Fruit fly (Drosophila melanogaster): ENCODE data around the gene CG33645.

Gene CG33645

DNA sequence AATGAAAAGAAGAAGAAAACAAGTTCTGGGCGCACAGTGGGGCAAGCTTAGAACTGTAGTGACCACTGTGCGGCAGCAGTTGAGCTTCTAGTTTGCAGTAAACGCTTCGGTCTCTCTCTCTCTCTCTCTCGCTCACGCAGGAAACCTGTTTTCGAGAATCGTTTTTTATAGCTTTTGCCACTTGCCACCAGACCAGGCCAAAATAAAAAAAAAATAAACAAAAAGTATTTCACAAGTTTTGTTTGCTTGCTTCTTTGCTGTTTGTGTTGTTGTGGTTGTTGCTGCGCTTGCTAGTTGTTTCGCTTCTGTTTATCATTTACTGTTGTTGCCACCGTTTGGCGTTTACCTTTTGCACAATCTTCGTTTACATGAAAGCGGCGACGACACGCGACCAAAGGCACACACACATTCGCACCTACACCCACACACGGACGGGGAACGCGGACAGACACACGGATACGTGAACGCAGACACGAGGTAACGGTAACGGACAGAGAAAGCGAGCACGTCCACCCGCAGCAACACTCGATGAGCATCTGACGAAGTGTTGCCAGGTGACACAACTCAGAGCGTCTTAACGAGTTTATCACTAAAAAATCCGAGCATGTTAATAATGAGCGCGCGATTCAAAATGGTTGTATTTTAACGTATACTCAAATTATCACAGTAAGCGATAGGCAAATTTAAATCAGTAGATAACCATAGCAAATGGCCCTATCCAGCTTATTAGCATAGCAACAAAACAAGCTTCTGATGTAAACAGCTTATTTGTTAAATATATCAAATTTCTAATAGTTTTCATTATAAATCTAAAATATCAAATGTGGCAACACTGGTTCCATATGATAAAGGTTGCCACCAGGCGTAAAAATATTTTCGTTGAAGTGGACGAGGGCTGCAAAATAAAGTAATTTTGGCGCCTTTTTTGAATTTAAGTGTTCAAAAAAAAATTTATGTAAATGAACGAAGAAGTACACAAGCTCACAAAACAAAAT lies 16.5 kb downstream of the CG33645 start, which contains the start of gene B4 (continued):
- peak; percentile 79 for TF ChIP-seq MTF-1 (GFP tag; optimal IDR thresholded peaks at IDR 0.05; ENCODE audit: borderline replicate concordance)
- no peak for TF ChIP-seq PHDP (tag; optimal IDR thresholded peaks at IDR 0.05)
- TF ChIP-seq CG7357 (GFP tag; IDR thresholded peaks at IDR 0.05): no peak
- no peak for TF ChIP-seq dmrt11E (tag; optimal IDR thresholded peaks at IDR 0.05)
- peak; percentile 8 for TF ChIP-seq CG12236 (GFP tag; optimal IDR thresholded peaks at IDR 0.05)
- TF ChIP-seq CG6689 (GFP tag; IDR thresholded peaks at IDR 0.05): no peak
- 0 out of 3 replicates have a peak, but pooled peaks have one; percentile 31 for TF ChIP-seq knrl (GFP tag; IDR thresholded peaks at IDR 0.05; ENCODE audit: partially characterized antibody)
- TF ChIP-seq CG3065 (GFP tag; optimal IDR thresholded peaks at IDR 0.05): no peak
- TF ChIP-seq crol (GFP tag; IDR thresholded peaks at IDR 0.05): peak; percentile 1; the same call in 1 of the 2 replicates
- no peak for TF ChIP-seq CG6272 (GFP tag; IDR thresholded peaks at IDR 0.05)
- peak; percentile 16 for TF ChIP-seq CG1233 (GFP tag; optimal IDR thresholded peaks at IDR 0.05)
- peak; percentile 93 for TF ChIP-seq gro (GFP tag; optimal IDR thresholded peaks at IDR 0.05)
- TF ChIP-seq Ptx1 (GFP tag; IDR thresholded peaks at IDR 0.05): no peak
- TF ChIP-seq Dip2 (GFP tag; IDR thresholded peaks at IDR 0.05): no peak
- TF ChIP-seq abd-A (tag; optimal IDR thresholded peaks at IDR 0.05): no peak
- peak; percentile 72; the same call in 2 of the 3 replicates for TF ChIP-seq Opbp (GFP tag; IDR thresholded peaks at IDR 0.05; ENCODE audit: partially characterized antibody)
- TF ChIP-seq ems (GFP tag; optimal IDR thresholded peaks at IDR 0.05): no peak
- TF ChIP-seq CG43689 (GFP tag; IDR thresholded peaks at IDR 0.05): no peak; the same call in 1 of the 2 replicates
- peak; percentile 91 for TF ChIP-seq cwo (GFP tag; optimal IDR thresholded peaks at IDR 0.05)
- no peak for TF ChIP-seq fd102C (GFP tag; optimal IDR thresholded peaks at IDR 0.05)
- TF ChIP-seq btn (GFP tag; optimal IDR thresholded peaks at IDR 0.05): peak; percentile 7
- no peak for TF ChIP-seq Scr (GFP tag; IDR thresholded peaks at IDR 0.05; ENCODE audit: partially characterized antibody)
- TF ChIP-seq CG18599 (GFP tag; optimal IDR thresholded peaks at IDR 0.05): peak; percentile 29
- no peak for TF ChIP-seq pum (GFP tag; optimal IDR thresholded peaks at IDR 0.05)
- TF ChIP-seq CG5180 (GFP tag; optimal IDR thresholded peaks at IDR 0.05): peak; percentile 68
- TF ChIP-seq CG32532 (GFP tag; IDR thresholded peaks at IDR 0.05): peak; percentile 42
- TF ChIP-seq peb (GFP tag; IDR thresholded peaks at IDR 0.05): no peak
- no peak for TF ChIP-seq Bdp1 (GFP tag; optimal IDR thresholded peaks at IDR 0.05)
- no peak for TF ChIP-seq CG10959 (GFP tag; IDR thresholded peaks at IDR 0.05)
- TF ChIP-seq CG33213 (GFP tag; optimal IDR thresholded peaks at IDR 0.05): peak; percentile 10
- no peak for TF ChIP-seq CG16863 (GFP tag; optimal IDR thresholded peaks at IDR 0.05)
- no peak for TF ChIP-seq kay (GFP tag; optimal IDR thresholded peaks at IDR 0.05)
- no peak for TF ChIP-seq chn (GFP tag; optimal IDR thresholded peaks at IDR 0.05)
- TF ChIP-seq CG6765 (GFP tag; optimal IDR thresholded peaks at IDR 0.05): peak; percentile 65
- TF ChIP-seq CG9876 (GFP tag; optimal IDR thresholded peaks at IDR 0.05): no peak
- TF ChIP-seq CG6254 (GFP tag; optimal IDR thresholded peaks at IDR 0.05): no peak
- no peak for TF ChIP-seq D (optimal IDR thresholded peaks at IDR 0.05)
- TF ChIP-seq D (GFP tag; optimal IDR thresholded peaks at IDR 0.05): peak; percentile 42
- peak; percentile 19 for TF ChIP-seq CG4328 (GFP tag; optimal IDR thresholded peaks at IDR 0.05)
- TF ChIP-seq CG15479 (GFP tag; optimal IDR thresholded peaks at IDR 0.05): peak; percentile 53
- no peak for TF ChIP-seq CG17612 (GFP tag; IDR thresholded peaks at IDR 0.05)
- TF ChIP-seq CG11456 (GFP tag; IDR thresholded peaks at IDR 0.05): no peak
- peak; percentile 66 for TF ChIP-seq bbx (GFP tag; IDR thresholded peaks at IDR 0.05; ENCODE audit: partially characterized antibody)
- TF ChIP-seq CG16813 (GFP tag; IDR thresholded peaks at IDR 0.05; ENCODE audit: partially characterized antibody): no peak
- peak; percentile 89 for TF ChIP-seq mirr (GFP tag; optimal IDR thresholded peaks at IDR 0.05)
- peak; percentile 45 for TF ChIP-seq her (GFP tag; optimal IDR thresholded peaks at IDR 0.05)
- no peak for TF ChIP-seq CG4424 (GFP tag; optimal IDR thresholded peaks at IDR 0.05)
- TF ChIP-seq Xbp1 (GFP tag; optimal IDR thresholded peaks at IDR 0.05): no peak
